Fruit fly (Drosophila melanogaster): Measurements from ENCODE around the gene CG18558.
A peak's percentile ranks its signal among the peaks of the same experiment; 100 is the strongest.

The CG18558 gene

DNA sequence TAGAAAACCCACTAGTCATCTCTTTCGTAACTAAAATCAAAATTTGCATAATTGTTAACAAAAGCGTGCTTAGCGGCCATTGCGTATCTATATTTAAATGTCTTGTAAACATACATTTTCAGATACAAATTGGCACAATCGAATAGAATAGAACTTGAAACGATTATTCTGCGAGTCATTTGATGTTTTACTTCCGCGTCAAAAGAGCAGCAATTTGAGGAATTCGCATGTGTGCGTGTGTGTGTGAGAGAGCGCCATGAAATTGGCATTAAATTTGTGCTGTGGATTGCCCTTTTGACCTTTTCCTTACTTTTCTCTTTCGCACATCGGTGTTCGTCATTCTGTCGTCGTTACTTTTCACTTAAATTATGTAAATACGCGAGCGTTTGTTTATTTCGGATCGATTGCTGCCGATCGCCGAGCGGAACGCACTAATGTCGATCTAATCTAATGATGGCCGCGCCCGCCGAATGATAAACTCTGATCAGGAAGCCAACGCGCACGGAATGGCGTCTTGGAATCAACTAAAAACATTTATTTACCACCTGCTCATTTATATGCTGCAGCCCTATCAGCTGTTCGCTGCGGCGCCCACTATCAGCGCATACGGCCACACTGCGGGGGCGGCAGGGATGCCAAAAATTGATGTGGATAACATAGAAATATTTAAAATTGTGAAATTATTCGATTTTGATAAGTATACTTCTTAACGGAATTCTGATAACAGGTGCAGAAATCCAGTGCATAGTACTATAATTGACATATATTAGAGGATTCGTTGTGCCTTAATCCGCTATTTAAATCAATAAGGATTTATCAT, 40.6 kb upstream of the CG18558 start (continued):
- TF ChIP-seq chinmo (GFP tag; IDR thresholded peaks at IDR 0.05; ENCODE audit: partially characterized antibody) (peak; percentile 87; the same call in 3 of the 4 replicates), vnd (GFP tag; IDR thresholded peaks at IDR 0.05; ENCODE audit: partially characterized antibody) (no peak), nau (GFP tag; optimal IDR thresholded peaks at IDR 0.05) (peak; percentile 43), CG3726 (GFP tag; IDR thresholded peaks at IDR 0.05) (no peak), CG2129 (GFP tag; IDR thresholded peaks at IDR 0.05; ENCODE audit: partially characterized antibody) (no peak), grn (GFP tag; optimal IDR thresholded peaks at IDR 0.05) (no peak), Xbp1 (GFP tag; optimal IDR thresholded peaks at IDR 0.05) (no peak), Six4 (GFP tag; optimal IDR thresholded peaks at IDR 0.05) (no peak), CG14667 (GFP tag; IDR thresholded peaks at IDR 0.05) (no peak), CG9932 (GFP tag; IDR thresholded peaks at IDR 0.05) (peak; percentile 81), BtbVII (GFP tag; optimal IDR thresholded peaks at IDR 0.05) (no peak), CG1233 (GFP tag; optimal IDR thresholded peaks at IDR 0.05) (no peak), CG12769 (tag; optimal IDR thresholded peaks at IDR 0.05) (peak; percentile 75), Hr39 (optimal IDR thresholded peaks at IDR 0.05) (no peak), ems (GFP tag; optimal IDR thresholded peaks at IDR 0.05) (peak; percentile 30), CG5953 (GFP tag; IDR thresholded peaks at IDR 0.05) (peak; percentile 61; the same call in 1 of the 2 replicates), ab (GFP tag; optimal IDR thresholded peaks at IDR 0.05) (no peak), CG8089 (GFP tag; optimal IDR thresholded peaks at IDR 0.05) (no peak), Dfd (GFP tag; optimal IDR thresholded peaks at IDR 0.05) (no peak), CG12391 (tag; optimal IDR thresholded peaks at IDR 0.05) (no peak), sens (GFP tag) (no peak), slou (GFP tag; optimal IDR thresholded peaks at IDR 0.05) (no peak), gro (GFP tag; optimal IDR thresholded peaks at IDR 0.05) (peak; percentile 62), Meics (GFP tag; optimal IDR thresholded peaks at IDR 0.05) (peak; percentile 53), CG9727 (GFP tag; optimal IDR thresholded peaks at IDR 0.05) (peak; percentile 39), row (GFP tag; IDR thresholded peaks at IDR 0.05) (peak; percentile 78), Ptx1 (GFP tag; IDR thresholded peaks at IDR 0.05) (0 out of 2 replicates have a peak, but pooled peaks have one; percentile 11), CG12942 (GFP tag; optimal IDR thresholded peaks at IDR 0.05) (no peak), Hsf (GFP tag; optimal IDR thresholded peaks at IDR 0.05) (no peak), CG18619 (GFP tag; optimal IDR thresholded peaks at IDR 0.05) (peak; percentile 27), Sox100B (GFP tag; optimal IDR thresholded peaks at IDR 0.05) (no peak), twi (tag; optimal IDR thresholded peaks at IDR 0.05) (peak; percentile 22), CG34376 (GFP tag; optimal IDR thresholded peaks at IDR 0.05) (peak; percentile 89), eve (GFP tag; optimal IDR thresholded peaks at IDR 0.05) (no peak), mam (GFP tag; optimal IDR thresholded peaks at IDR 0.05) (peak; percentile 30), CG3407 (GFP tag; optimal IDR thresholded peaks at IDR 0.05) (no peak), ssp (GFP tag; IDR thresholded peaks at IDR 0.05) (peak; percentile 13; the same call in 1 of the 2 replicates), Xrp1 (GFP tag; IDR thresholded peaks at IDR 0.05) (peak; percentile 41; the same call in 1 of the 2 replicates), CG1024 (GFP tag; IDR thresholded peaks at IDR 0.05) (no peak), esg (GFP tag; conservative IDR thresholded peaks at IDR 0.05) (peak; percentile 37; the same call in 1 of the 2 replicates), Atf6 (GFP tag; IDR thresholded peaks at IDR 0.05) (peak; percentile 31), lbe (GFP tag; optimal IDR thresholded peaks at IDR 0.05) (no peak), CG10209 (GFP tag; optimal IDR thresholded peaks at IDR 0.05) (no peak), NC2β (GFP tag; optimal IDR thresholded peaks at IDR 0.05) (no peak), ranshi (GFP tag; IDR thresholded peaks at IDR 0.05) (0 out of 2 replicates have a peak, but pooled peaks have one; percentile 37), CG2202 (tag; optimal IDR thresholded peaks at IDR 0.05) (peak; percentile 14), CG7963 (GFP tag; IDR thresholded peaks at IDR 0.05; ENCODE audit: partially characterized antibody) (no peak), CHES-1-like (GFP tag; optimal IDR thresholded peaks at IDR 0.05) (peak; percentile 78), Dip2 (GFP tag; IDR thresholded peaks at IDR 0.05) (no peak), Hmx (GFP tag; optimal IDR thresholded peaks at IDR 0.05) (no peak)
